Worm (Caenorhabditis elegans) whole organism, L3 larva: Measurements from ENCODE around the gene fbxb-112.

Experiments
- ama-1 ChIP-seq: fragments of 150-350 bp; optimal IDR thresholded peaks from 2 replicates; lab custom pipeline; 2018
- egl-27 ChIP-seq: sonication (generic microtip); optimal IDR thresholded peaks from 4 replicates; lab custom pipeline; 2017; ENCODE audit warnings: missing biosample characterization, missing genetic modification reagents, missing genetic modification characterization
- lin-15B ChIP-seq: fragments of 150-350 bp; optimal IDR thresholded peaks from 2 replicates; lab custom pipeline; 2014; ENCODE audit warnings: missing biosample characterization, missing genetic modification characterization
- nhr-11 ChIP-seq: fragments of 150-350 bp; optimal IDR thresholded peaks from 2 replicates; lab custom pipeline; 2014; ENCODE audit warnings: missing biosample characterization, missing genetic modification characterization
- nhr-12 ChIP-seq: fragments of 150-350 bp; optimal IDR thresholded peaks from 2 replicates; lab custom pipeline; 2014; ENCODE audit warnings: missing biosample characterization, missing genetic modification characterization
- nhr-237 ChIP-seq: fragments of 150-350 bp; optimal IDR thresholded peaks from 2 replicates; lab custom pipeline; 2014; ENCODE audit warnings: missing biosample characterization, missing genetic modification characterization
- nhr-25 ChIP-seq: sonication (generic microtip); optimal IDR thresholded peaks from 2 replicates; lab custom pipeline; 2017; ENCODE audit warnings: missing biosample characterization, missing genetic modification characterization
- nhr-76 ChIP-seq: fragments of 150-350 bp; sonication (generic microtip); optimal IDR thresholded peaks from 5 replicates; lab custom pipeline; 2014; ENCODE audit warnings: missing biosample characterization, missing genetic modification characterization
- nhr-77 ChIP-seq: fragments of 150-350 bp; optimal IDR thresholded peaks from 2 replicates; lab custom pipeline; 2014; ENCODE audit warnings: missing biosample characterization, missing genetic modification characterization
- sea-2 ChIP-seq: fragments of 150-350 bp; sonication (generic microtip); optimal IDR thresholded peaks from 4 replicates; lab custom pipeline; 2014; ENCODE audit warnings: missing biosample characterization, missing genetic modification reagents, missing genetic modification characterization
- unc-39 ChIP-seq: sonication (generic microtip); optimal IDR thresholded peaks from 4 replicates; lab custom pipeline; 2017; ENCODE audit warnings: missing biosample characterization, missing genetic modification characterization

DNA sequence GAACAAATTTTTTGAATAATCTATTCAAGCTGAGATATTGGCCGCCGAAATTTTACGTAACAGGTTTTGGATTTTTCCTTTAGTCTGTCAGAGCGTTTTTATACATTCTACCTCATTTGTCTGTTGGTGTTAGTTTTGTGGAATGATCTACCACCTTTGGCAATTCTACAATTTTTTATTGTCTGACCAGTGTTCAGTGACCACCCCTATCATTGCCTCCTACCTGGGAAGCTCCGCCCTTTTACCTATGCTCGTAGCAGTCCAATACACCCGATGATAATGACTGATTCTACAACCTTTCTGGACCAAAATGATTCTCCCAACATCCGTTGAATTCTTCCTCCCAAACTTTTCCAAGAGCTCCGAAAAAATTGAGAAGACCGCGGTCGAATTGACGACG is 17.2 kb upstream of the fbxb-112 start, which contains the start of gene sdz-32:
- no peak for TF ChIP-seq egl-27 (tag; lab: Kevin White, UChicago)
- no peak for TF ChIP-seq nhr-12 (tag; lab: Kevin White, UChicago)
- TF ChIP-seq ama-1: no peak
- no peak for TF ChIP-seq nhr-11
- TF ChIP-seq nhr-76: no peak
- TF ChIP-seq nhr-237 (tag; lab: Kevin White, UChicago): no peak
- TF ChIP-seq lin-15B (tag; lab: Kevin White, UChicago): no peak
- no peak for TF ChIP-seq sea-2 (GFP tag; lab: Kevin White, UChicago)
- no peak for TF ChIP-seq unc-39 (tag; lab: Kevin White, UChicago)
- no peak for TF ChIP-seq nhr-77 (tag; lab: Kevin White, UChicago)
- no peak for TF ChIP-seq nhr-25 (tag; lab: Kevin White, UChicago)
